Worm (Caenorhabditis elegans): ENCODE data around the gene Y14H12A.1.

- TF ChIP-seq fkh-10 (GFP tag; optimal IDR thresholded peaks at IDR 0.05) (no peak), ets-4 (tag; optimal IDR thresholded peaks at IDR 0.05) (no peak), pqm-1 (tag; optimal IDR thresholded peaks at IDR 0.05) (no peak), pat-9 (tag; optimal IDR thresholded peaks at IDR 0.05) (no peak), T23F11.4 (GFP tag; optimal IDR thresholded peaks at IDR 0.05) (no peak), hlh-15 (tag; optimal IDR thresholded peaks at IDR 0.05) (no peak), F13H6.1 (tag; optimal IDR thresholded peaks at IDR 0.05) (no peak), pha-4 (tag; optimal IDR thresholded peaks at IDR 0.05) (no peak), pag-3 (tag; optimal IDR thresholded peaks at IDR 0.05; ENCODE audit: borderline replicate concordance) (no peak), ama-1 (optimal IDR thresholded peaks at IDR 0.05) (no peak), sox-4 (tag; optimal IDR thresholded peaks at IDR 0.05) (no peak), sox-2 (GFP tag; IDR thresholded peaks at IDR 0.05) (no peak), ahr-1 (tag; optimal IDR thresholded peaks at IDR 0.05) (no peak)
These were observed 49.7 kb downstream of the Y14H12A.1 start for ce11 chrII:4042696-4043095.
